Worm (Caenorhabditis elegans) whole organism, L4 larva: ENCODE results near the gene R09E12.9.

Experiments
- D1046.2 ChIP-seq: fragments of 200-800 bp; sonication (Bioruptor generic); IDR thresholded peaks from 2 replicates; pipeline ENCODE4 v1.3.6; 2022; ENCODE audit warnings: missing genetic modification characterization, missing compliant biosample characterization
- T26A8.4 ChIP-seq: fragments of 200-800 bp; sonication (Bioruptor generic); IDR thresholded peaks from 2 replicates; pipeline ENCODE4 v1.3.6; 2022; ENCODE audit warnings: missing genetic modification characterization, missing compliant biosample characterization
- Y105C5A.15 ChIP-seq: fragments of 200-800 bp; sonication (Bioruptor generic); IDR thresholded peaks from 2 replicates; pipeline ENCODE4 v1.3.6; 2022; ENCODE audit warnings: missing genetic modification characterization, missing compliant biosample characterization
- aha-1 ChIP-seq: fragments of 150-350 bp; peaks from one replicate; lab custom pipeline; 2014; ENCODE audit warnings: missing biosample characterization, missing genetic modification characterization
- ama-1 ChIP-seq: fragments of 150-350 bp; optimal IDR thresholded peaks from 2 replicates; lab custom pipeline; 2014; ENCODE audit warnings: inconsistent platforms, mixed read lengths
- attf-4 ChIP-seq: sonication (generic microtip); optimal IDR thresholded peaks from 3 replicates; lab custom pipeline; 2017; ENCODE audit warnings: missing biosample characterization, missing genetic modification characterization
- ceh-44 ChIP-seq: fragments of 200-800 bp; sonication (Bioruptor generic); IDR thresholded peaks from 2 replicates; pipeline ENCODE4 v1.3.6; 2022; ENCODE audit warnings: missing genetic modification reagents, missing genetic modification characterization, missing compliant biosample characterization
- cey-2 ChIP-seq: sonication (generic microtip); optimal IDR thresholded peaks from 3 replicates; lab custom pipeline; 2017; ENCODE audit warnings: missing genetic modification characterization, mild to moderate bottlenecking, missing compliant biosample characterization, antibody characterized with exemption, borderline replicate concordance; ENCODE audit not compliant: insufficient read depth
- ctbp-1 ChIP-seq: fragments of 200-800 bp; sonication (Bioruptor generic); IDR thresholded peaks from 2 replicates; pipeline ENCODE4 v1.3.6; 2022; ENCODE audit warnings: missing genetic modification reagents, missing genetic modification characterization, missing compliant biosample characterization
- daf-12 ChIP-seq: fragments of 150-350 bp; optimal IDR thresholded peaks from 2 replicates; lab custom pipeline; 2014; ENCODE audit warnings: missing biosample characterization, missing genetic modification reagents, missing genetic modification characterization
- daf-16 ChIP-seq, 3 experiments: sonication (generic microtip); optimal IDR thresholded peaks; 2 replicates each; lab custom pipeline; 2016 to 2017; ENCODE audit warnings: missing genetic modification characterization in 3 of 3, missing genetic modification reagents in 3 of 3, mild to moderate bottlenecking in 2 of 3, missing compliant biosample characterization in 2 of 3, missing biosample characterization in 1 of 3, moderate library complexity in 1 of 3
- daf-19 ChIP-seq: fragments of 200-800 bp; sonication (Bioruptor generic); conservative IDR thresholded peaks from 2 replicates; pipeline ENCODE4 v1.3.6; 2022; ENCODE audit warnings: missing genetic modification characterization, missing compliant biosample characterization
- dmd-9 ChIP-seq: fragments of 200-800 bp; sonication (Bioruptor generic); IDR thresholded peaks from 2 replicates; pipeline ENCODE4 v1.3.6; 2022; ENCODE audit warnings: missing genetic modification reagents, missing genetic modification characterization, missing compliant biosample characterization
- egl-43 ChIP-seq: fragments of 200-800 bp; sonication (Bioruptor generic); IDR thresholded peaks from 2 replicates; pipeline ENCODE4 v1.3.6; 2022; ENCODE audit warnings: missing genetic modification reagents, missing genetic modification characterization, missing compliant biosample characterization
- fkh-10 ChIP-seq: fragments of 150-350 bp; optimal IDR thresholded peaks from 2 replicates; lab custom pipeline; 2014; ENCODE audit warnings: missing biosample characterization, missing genetic modification reagents, missing genetic modification characterization
- fos-1 ChIP-seq: fragments of 150-350 bp; optimal IDR thresholded peaks from 2 replicates; lab custom pipeline; 2014; ENCODE audit warnings: missing biosample characterization, missing genetic modification characterization
- gei-8 ChIP-seq: fragments of 200-800 bp; sonication (Bioruptor generic); optimal IDR thresholded peaks from 2 replicates; lab custom pipeline; 2018; ENCODE audit warnings: mild to moderate bottlenecking, missing genetic modification characterization, missing compliant biosample characterization
- hlh-11 ChIP-seq: fragments of 200-800 bp; sonication (Bioruptor generic); optimal IDR thresholded peaks from 2 replicates; lab custom pipeline; 2018; ENCODE audit warnings: mild to moderate bottlenecking, missing genetic modification characterization, missing compliant biosample characterization
- hlh-30 ChIP-seq: sonication (generic microtip); optimal IDR thresholded peaks from 2 replicates; lab custom pipeline; 2017; ENCODE audit warnings: antibody characterized with exemption, mild to moderate bottlenecking, missing genetic modification characterization, missing compliant biosample characterization; ENCODE audit not compliant: insufficient read depth
- hmg-1.1 ChIP-seq: fragments of 200-800 bp; sonication (Bioruptor generic); IDR thresholded peaks from 2 replicates; pipeline ENCODE4 v1.3.6; 2022; ENCODE audit warnings: missing genetic modification reagents, missing genetic modification characterization, missing compliant biosample characterization
- lim-7 ChIP-seq: fragments of 200-800 bp; sonication (Bioruptor generic); IDR thresholded peaks from 2 replicates; pipeline ENCODE4 v1.3.6; 2022; ENCODE audit warnings: missing genetic modification characterization, missing compliant biosample characterization
- lin-38 ChIP-seq: fragments of 200-800 bp; sonication (Bioruptor generic); IDR thresholded peaks from 2 replicates; pipeline ENCODE4 v1.3.6; 2022; ENCODE audit warnings: missing genetic modification reagents, missing genetic modification characterization, missing compliant biosample characterization
- lin-39 ChIP-seq: fragments of 150-350 bp; optimal IDR thresholded peaks from 2 replicates; lab custom pipeline; 2014; ENCODE audit warnings: missing biosample characterization, missing genetic modification reagents, missing genetic modification characterization
- lir-3 ChIP-seq: sonication (generic microtip); optimal IDR thresholded peaks from 2 replicates; lab custom pipeline; 2016; ENCODE audit warnings: mild to moderate bottlenecking, missing genetic modification characterization, missing compliant biosample characterization
- lsy-2 ChIP-seq, 2 experiments: fragments of 150-350 bp in 1 of 2; sonication (generic microtip) in 1 of 2; optimal IDR thresholded peaks; 2 replicates each; lab custom pipeline; 2014 to 2017; ENCODE audit warnings: missing biosample characterization in 2 of 2, missing genetic modification characterization in 2 of 2
- madf-9 ChIP-seq: fragments of 200-800 bp; sonication (Bioruptor generic); conservative IDR thresholded peaks from 2 replicates; pipeline ENCODE4 v1.3.6; 2022; ENCODE audit warnings: missing genetic modification reagents, missing genetic modification characterization, missing compliant biosample characterization
- mdl-1 ChIP-seq, 2 experiments: fragments of 150-350 bp in 1 of 2; sonication (generic microtip) in 1 of 2; optimal IDR thresholded peaks; 2 replicates each; lab custom pipeline; 2014 to 2017; ENCODE audit warnings: missing biosample characterization in 2 of 2, missing genetic modification characterization in 2 of 2
- mdt-29 ChIP-seq: fragments of 200-800 bp; sonication (Bioruptor generic); IDR thresholded peaks from 2 replicates; pipeline ENCODE4 v1.3.6; 2022; ENCODE audit warnings: missing genetic modification reagents, missing genetic modification characterization, missing compliant biosample characterization
- mep-1 ChIP-seq: fragments of 150-350 bp; sonication (generic microtip); optimal IDR thresholded peaks from 3 replicates; lab custom pipeline; 2014; ENCODE audit warnings: missing biosample characterization, missing genetic modification characterization
- mxl-3 ChIP-seq: fragments of 200-800 bp; sonication (Bioruptor generic); optimal IDR thresholded peaks from 2 replicates; lab custom pipeline; 2018; ENCODE audit warnings: mild to moderate bottlenecking, missing genetic modification characterization, missing compliant biosample characterization
- nhr-10 ChIP-seq: fragments of 150-350 bp; optimal IDR thresholded peaks from 2 replicates; lab custom pipeline; 2014; ENCODE audit warnings: missing biosample characterization, missing genetic modification characterization
- nhr-102 ChIP-seq: sonication (generic microtip); optimal IDR thresholded peaks from 2 replicates; lab custom pipeline; 2016; ENCODE audit warnings: mild to moderate bottlenecking, missing genetic modification characterization, moderate library complexity, missing compliant biosample characterization
- nhr-111 ChIP-seq: fragments of 200-800 bp; sonication (Bioruptor generic); optimal IDR thresholded peaks from 2 replicates; lab custom pipeline; 2018; ENCODE audit warnings: mild to moderate bottlenecking, missing genetic modification characterization, missing compliant biosample characterization
- nhr-42 ChIP-seq: fragments of 200-800 bp; sonication (Bioruptor generic); IDR thresholded peaks from 2 replicates; pipeline ENCODE4 v1.3.6; 2022; ENCODE audit warnings: missing genetic modification characterization, missing compliant biosample characterization
- nhr-48 ChIP-seq: sonication (generic microtip); optimal IDR thresholded peaks from 2 replicates; lab custom pipeline; 2016; ENCODE audit warnings: mild to moderate bottlenecking, missing genetic modification characterization, missing compliant biosample characterization
- nhr-77 ChIP-seq: fragments of 150-350 bp; optimal IDR thresholded peaks from 2 replicates; lab custom pipeline; 2014; ENCODE audit warnings: missing biosample characterization, missing genetic modification characterization
- pha-4 ChIP-seq, 2 experiments: fragments of 150-350 bp in 1 of 2; fragments of 200-800 bp in 1 of 2; sonication (Bioruptor generic) in 1 of 2; IDR thresholded peaks in 1 of 2; optimal IDR thresholded peaks in 1 of 2; 2 replicates each; pipeline versions ENCODE4 v1.3.6 to Lab custom; 2014 to 2022; ENCODE audit warnings: missing genetic modification characterization in 2 of 2, missing genetic modification reagents in 2 of 2, missing biosample characterization in 1 of 2, missing compliant biosample characterization in 1 of 2
- pqm-1 ChIP-seq: sonication (generic microtip); optimal IDR thresholded peaks from 2 replicates; lab custom pipeline; 2017; ENCODE audit warnings: missing biosample characterization, missing genetic modification characterization
- rbr-2 ChIP-seq: sonication (generic microtip); optimal IDR thresholded peaks from 2 replicates; lab custom pipeline; 2016; ENCODE audit warnings: missing genotype, missing genetic modification characterization, missing compliant biosample characterization
- spr-1 ChIP-seq: sonication (generic microtip); optimal IDR thresholded peaks from 2 replicates; lab custom pipeline; 2016; ENCODE audit warnings: mild to moderate bottlenecking, missing genetic modification characterization, missing compliant biosample characterization
- tra-1 ChIP-seq: fragments of 200-800 bp; sonication (Bioruptor generic); IDR thresholded peaks from 2 replicates; pipeline ENCODE4 v1.3.6; 2022; ENCODE audit warnings: missing genetic modification reagents, missing genetic modification characterization, missing compliant biosample characterization
- vab-7 ChIP-seq: fragments of 200-800 bp; sonication (Bioruptor generic); IDR thresholded peaks from 2 replicates; pipeline ENCODE4 v1.3.6; 2022; ENCODE audit warnings: missing genetic modification reagents, missing genetic modification characterization, missing compliant biosample characterization
- zfp-2 ChIP-seq: sonication (generic microtip); optimal IDR thresholded peaks from 2 replicates; lab custom pipeline; 2016; ENCODE audit warnings: mild to moderate bottlenecking, missing genetic modification characterization, missing compliant biosample characterization
- zip-11 ChIP-seq: fragments of 200-800 bp; sonication (Bioruptor generic); IDR thresholded peaks from 2 replicates; pipeline ENCODE4 v1.3.6; 2022; ENCODE audit warnings: missing genetic modification characterization, missing compliant biosample characterization
- zip-2 ChIP-seq: fragments of 150-350 bp; optimal IDR thresholded peaks from 2 replicates; lab custom pipeline; 2014; ENCODE audit warnings: missing biosample characterization, missing genetic modification characterization
- ztf-7 ChIP-seq: fragments of 150-350 bp; optimal IDR thresholded peaks from 2 replicates; lab custom pipeline; 2014; ENCODE audit warnings: missing biosample characterization, missing genetic modification characterization

Gene R09E12.9

ce11 chrV:728822-729493 lies 48.4 kb upstream of the R09E12.9 start (continued):
- TF ChIP-seq mdt-29 (no peak), gei-8 (GFP tag; lab: Kevin White, UChicago) (no peak), nhr-48 (tag; lab: Kevin White, UChicago) (peak; percentile 64), zip-2 (tag; lab: Kevin White, UChicago) (peak; percentile 15), hlh-30 (tag; lab: Kevin White, UChicago) (peak; percentile 91), ctbp-1 (GFP tag; lab: Robert Waterston, UW) (0 out of 2 replicates have a peak, but pooled peaks have one; percentile 5), daf-19 (GFP tag; lab: Robert Waterston, UW) (no peak), nhr-77 (peak; percentile 64), nhr-10 (tag; lab: Kevin White, UChicago) (peak; percentile 89), hmg-1.1 (0 out of 2 replicates have a peak, but pooled peaks have one; percentile 26), spr-1 (tag; lab: Kevin White, UChicago) (peak; percentile 57), aha-1 (tag; lab: Kevin White, UChicago) (peak; percentile 98), hlh-11 (peak; percentile 94), D1046.2 (no peak)

ce11 chrV:730216-730615 lies 47.2 kb upstream of the R09E12.9 start:
- TF ChIP-seq aha-1 (tag; lab: Kevin White, UChicago) (peak; percentile 47), Y105C5A.15 (GFP tag; lab: Robert Waterston, UW) (0 out of 2 replicates have a peak, but pooled peaks have one; percentile 49), lim-7 (GFP tag; lab: Robert Waterston, UW) (0 out of 2 replicates have a peak, but pooled peaks have one; percentile 29), nhr-77 (peak; percentile 60), nhr-111 (GFP tag; lab: Kevin White, UChicago) (no peak), lin-38 (peak; percentile 34; the same call in 1 of the 2 replicates), fkh-10 (GFP tag; lab: Kevin White, UChicago) (no peak), pha-4 (GFP tag; IDR thresholded peaks at IDR 0.05; lab: Robert Waterston, UW) (0 out of 2 replicates have a peak, but pooled peaks have one; percentile 11), pha-4 (tag; optimal IDR thresholded peaks at IDR 0.05; lab: Kevin White, UChicago) (no peak), gei-8 (GFP tag; lab: Kevin White, UChicago) (peak; percentile 2), T26A8.4 (GFP tag; lab: Robert Waterston, UW) (peak; percentile 78), dmd-9 (GFP tag; lab: Robert Waterston, UW) (no peak), mxl-3 (GFP tag; lab: Kevin White, UChicago) (peak; percentile 72), zfp-2 (tag; lab: Kevin White, UChicago) (no peak), pqm-1 (no peak), ama-1 (lab: Kevin White, UChicago) (peak; percentile 64), tra-1 (GFP tag; lab: Robert Waterston, UW) (no peak), egl-43 (no peak), daf-12 (tag; lab: Kevin White, UChicago) (no peak), madf-9 (GFP tag; lab: Robert Waterston, UW) (no peak), ztf-7 (tag; lab: Kevin White, UChicago) (no peak), cey-2 (tag; lab: Kevin White, UChicago) (peak; percentile 38), hlh-30 (tag; lab: Kevin White, UChicago) (peak; percentile 89), mep-1 (peak; percentile 78), hlh-11 (peak; percentile 92), fos-1 (tag; lab: Kevin White, UChicago) (no peak), nhr-42 (0 out of 2 replicates have a peak, but pooled peaks have one; percentile 4), D1046.2 (no peak), daf-16 (GFP tag; optimal IDR thresholded peaks at IDR 0.05; lab: Kevin White, UChicago) (peak in 1 of 2 experiments; percentile 52), daf-16 (tag; optimal IDR thresholded peaks at IDR 0.05; lab: Kevin White, UChicago) (peak; percentile 94), vab-7 (GFP tag; lab: Robert Waterston, UW) (no peak), zip-2 (tag; lab: Kevin White, UChicago) (no peak), attf-4 (tag; lab: Kevin White, UChicago) (no peak), zip-11 (GFP tag; lab: Robert Waterston, UW) (no peak), lin-39 (tag; lab: Kevin White, UChicago) (no peak), lir-3 (tag; lab: Kevin White, UChicago) (no peak), lsy-2 (tag; optimal IDR thresholded peaks at IDR 0.05; lab: Kevin White, UChicago) (peak in 1 of 2 experiments; percentile 26), ceh-44 (GFP tag; lab: Robert Waterston, UW) (no peak), rbr-2 (tag; lab: Kevin White, UChicago) (peak; percentile 13), nhr-102 (tag; lab: Kevin White, UChicago) (peak; percentile 73), mdl-1 (tag; optimal IDR thresholded peaks at IDR 0.05; lab: Kevin White, UChicago) (peak in 1 of 2 experiments; percentile 74)
